Worm (Caenorhabditis elegans) whole organism, L4 larva: Measurements from ENCODE around the gene T20D3.14.

ENCODE experiments used
- T20F7.1 ChIP-seq: fragments of 200-800 bp; sonication (Bioruptor generic); optimal IDR thresholded peaks from 2 replicates; lab custom pipeline; 2018; ENCODE audit warnings: mild to moderate bottlenecking, missing genetic modification characterization, missing compliant biosample characterization
- ceh-82 ChIP-seq: sonication (generic microtip); optimal IDR thresholded peaks from 2 replicates; lab custom pipeline; 2017; ENCODE audit warnings: missing biosample characterization, missing genetic modification characterization
- lin-1 ChIP-seq: fragments of 200-800 bp; sonication (Bioruptor generic); IDR thresholded peaks from 2 replicates; pipeline ENCODE4 v1.3.6; 2022; ENCODE audit warnings: missing genetic modification reagents, missing genetic modification characterization, missing compliant biosample characterization
- lin-13 ChIP-seq: fragments of 150-350 bp; optimal IDR thresholded peaks from 2 replicates; lab custom pipeline; 2014; ENCODE audit warnings: missing biosample characterization, missing genetic modification reagents, missing genetic modification characterization
- nhr-28 ChIP-seq: fragments of 150-350 bp; optimal IDR thresholded peaks from 2 replicates; lab custom pipeline; 2014; ENCODE audit warnings: missing biosample characterization, missing genetic modification characterization
- nhr-76 ChIP-seq: fragments of 150-350 bp; optimal IDR thresholded peaks from 2 replicates; lab custom pipeline; 2014; ENCODE audit warnings: missing biosample characterization, missing genetic modification characterization
- pqm-1 ChIP-seq: sonication (generic microtip); optimal IDR thresholded peaks from 2 replicates; lab custom pipeline; 2017; ENCODE audit warnings: missing biosample characterization, missing genetic modification characterization
- skn-1 ChIP-seq: fragments of 150-350 bp; optimal IDR thresholded peaks from 2 replicates; lab custom pipeline; 2014; ENCODE audit warnings: missing biosample characterization, missing genetic modification characterization
- unc-62 ChIP-seq, 3 experiments: fragments of 150-350 bp in 1 of 3; sonication (generic microtip); optimal IDR thresholded peaks in 2 of 3; peaks in 1 of 3; 1 replicate in 1 of 3; 2 replicates in 2 of 3; lab custom pipeline; 2014 to 2017; ENCODE audit warnings: missing biosample characterization in 3 of 3, missing genetic modification characterization in 3 of 3, missing genetic modification reagents in 3 of 3, missing genotype in 1 of 3
- zag-1 ChIP-seq: fragments of 150-350 bp; optimal IDR thresholded peaks from 2 replicates; lab custom pipeline; 2014; ENCODE audit warnings: missing biosample characterization, missing genetic modification characterization
- zfp-3 ChIP-seq: fragments of 200-800 bp; sonication (Bioruptor generic); conservative IDR thresholded peaks from 2 replicates; pipeline ENCODE4 v1.3.6; 2022; ENCODE audit warnings: missing genetic modification reagents, missing genetic modification characterization, missing compliant biosample characterization

- no peak for TF ChIP-seq zfp-3 (GFP tag; lab: Robert Waterston, UW)
- no peak for TF ChIP-seq lin-1 (GFP tag; lab: Robert Waterston, UW)
- no peak for TF ChIP-seq pqm-1
- no peak for TF ChIP-seq T20F7.1
- no peak for TF ChIP-seq nhr-76 (tag; lab: Kevin White, UChicago)
- TF ChIP-seq unc-62 (GFP tag; optimal IDR thresholded peaks at IDR 0.05 in 1 of 2; lab: Kevin White, UChicago), result no peak
- no peak for TF ChIP-seq unc-62 (tag; optimal IDR thresholded peaks at IDR 0.05; lab: Kevin White, UChicago)
- no peak for TF ChIP-seq nhr-28 (tag; lab: Kevin White, UChicago)
- TF ChIP-seq ceh-82 (tag; lab: Kevin White, UChicago), result no peak
- no peak for TF ChIP-seq skn-1
- TF ChIP-seq lin-13 (GFP tag; lab: Kevin White, UChicago), result no peak
- no peak for TF ChIP-seq zag-1 (tag; lab: Kevin White, UChicago)
These were observed 31.7 kb downstream of the T20D3.14 start, which contains the start of gene F49C12.4 for ce11 chrIV:9303994-9304393.
